Worm (Caenorhabditis elegans) whole organism, L4 larva: Measurements from ENCODE around the gene ZK112.4.
A peak's percentile ranks its signal among the peaks of the same experiment; 100 is the strongest.

Experiments used
- F37D6.2 ChIP-seq: sonication (generic microtip); optimal IDR thresholded peaks from 2 replicates; lab custom pipeline; 2016; ENCODE audit warnings: mild to moderate bottlenecking, missing genetic modification characterization, missing compliant biosample characterization
- F44E2.7 ChIP-seq: fragments of 200-800 bp; sonication (Bioruptor generic); IDR thresholded peaks from 2 replicates; pipeline ENCODE4 v2.1.2; 2022; ENCODE audit warnings: missing genetic modification characterization, missing compliant biosample characterization
- F49E8.2 ChIP-seq: sonication (generic microtip); optimal IDR thresholded peaks from 2 replicates; lab custom pipeline; 2016; ENCODE audit warnings: missing compliant biosample characterization, mild to moderate bottlenecking, missing genetic modification characterization, borderline replicate concordance
- R02D3.7 ChIP-seq: fragments of 150-350 bp; sonication (generic microtip); optimal IDR thresholded peaks from 3 replicates; lab custom pipeline; 2014; ENCODE audit warnings: missing biosample characterization, missing genetic modification characterization
- ZK337.2 ChIP-seq: fragments of 200-800 bp; sonication (Bioruptor generic); IDR thresholded peaks from 2 replicates; pipeline ENCODE4 v1.3.6; 2022; ENCODE audit warnings: missing genetic modification reagents, missing genetic modification characterization, missing compliant biosample characterization
- aha-1 ChIP-seq: fragments of 150-350 bp; peaks from one replicate; lab custom pipeline; 2014; ENCODE audit warnings: missing biosample characterization, missing genetic modification characterization
- aly-2 ChIP-seq: sonication (generic microtip); optimal IDR thresholded peaks from 2 replicates; lab custom pipeline; 2018; ENCODE audit warnings: missing biosample characterization, missing genetic modification characterization
- arid-1 ChIP-seq: fragments of 200-800 bp; sonication (Bioruptor generic); conservative IDR thresholded peaks from 2 replicates; pipeline ENCODE4 v1.3.6; 2022; ENCODE audit warnings: missing genetic modification reagents, missing genetic modification characterization, missing compliant biosample characterization
- attf-4 ChIP-seq: sonication (generic microtip); optimal IDR thresholded peaks from 3 replicates; lab custom pipeline; 2017; ENCODE audit warnings: missing biosample characterization, missing genetic modification characterization
- ceh-20 ChIP-seq: fragments of 200-800 bp; sonication (Bioruptor generic); IDR thresholded peaks from 2 replicates; pipeline ENCODE4 v1.3.6; 2022; ENCODE audit warnings: missing genetic modification reagents, missing genetic modification characterization, missing compliant biosample characterization
- ceh-44 ChIP-seq: fragments of 200-800 bp; sonication (Bioruptor generic); IDR thresholded peaks from 2 replicates; pipeline ENCODE4 v1.3.6; 2022; ENCODE audit warnings: missing genetic modification reagents, missing genetic modification characterization, missing compliant biosample characterization
- ces-1 ChIP-seq: fragments of 150-350 bp; sonication (generic microtip); optimal IDR thresholded peaks from 4 replicates; lab custom pipeline; 2014; ENCODE audit warnings: missing biosample characterization, missing genetic modification reagents, missing genetic modification characterization
- daf-12 ChIP-seq: fragments of 150-350 bp; optimal IDR thresholded peaks from 2 replicates; lab custom pipeline; 2014; ENCODE audit warnings: missing biosample characterization, missing genetic modification reagents, missing genetic modification characterization
- daf-19 ChIP-seq: fragments of 200-800 bp; sonication (Bioruptor generic); conservative IDR thresholded peaks from 2 replicates; pipeline ENCODE4 v1.3.6; 2022; ENCODE audit warnings: missing genetic modification characterization, missing compliant biosample characterization
- dmd-9 ChIP-seq: fragments of 200-800 bp; sonication (Bioruptor generic); IDR thresholded peaks from 2 replicates; pipeline ENCODE4 v1.3.6; 2022; ENCODE audit warnings: missing genetic modification reagents, missing genetic modification characterization, missing compliant biosample characterization
- egl-43 ChIP-seq: fragments of 200-800 bp; sonication (Bioruptor generic); IDR thresholded peaks from 2 replicates; pipeline ENCODE4 v1.3.6; 2022; ENCODE audit warnings: missing genetic modification reagents, missing genetic modification characterization, missing compliant biosample characterization
- fkh-10 ChIP-seq: fragments of 150-350 bp; optimal IDR thresholded peaks from 2 replicates; lab custom pipeline; 2014; ENCODE audit warnings: missing biosample characterization, missing genetic modification reagents, missing genetic modification characterization
- hif-1 ChIP-seq, 2 experiments: sonication (generic microtip); optimal IDR thresholded peaks; 2 replicates each; lab custom pipeline; 2016 to 2017; ENCODE audit warnings: missing compliant biosample characterization in 2 of 2, missing genetic modification characterization in 2 of 2, missing genetic modification reagents in 2 of 2, missing genotype in 2 of 2, mild to moderate bottlenecking in 1 of 2
- hlh-11 ChIP-seq: fragments of 200-800 bp; sonication (Bioruptor generic); optimal IDR thresholded peaks from 2 replicates; lab custom pipeline; 2018; ENCODE audit warnings: mild to moderate bottlenecking, missing genetic modification characterization, missing compliant biosample characterization
- hlh-30 ChIP-seq: sonication (generic microtip); optimal IDR thresholded peaks from 2 replicates; lab custom pipeline; 2017; ENCODE audit warnings: antibody characterized with exemption, mild to moderate bottlenecking, missing genetic modification characterization, missing compliant biosample characterization; ENCODE audit not compliant: insufficient read depth
- lim-7 ChIP-seq: fragments of 200-800 bp; sonication (Bioruptor generic); IDR thresholded peaks from 2 replicates; pipeline ENCODE4 v1.3.6; 2022; ENCODE audit warnings: missing genetic modification characterization, missing compliant biosample characterization
- lin-13 ChIP-seq: fragments of 150-350 bp; optimal IDR thresholded peaks from 2 replicates; lab custom pipeline; 2014; ENCODE audit warnings: missing biosample characterization, missing genetic modification reagents, missing genetic modification characterization
- lin-15B ChIP-seq: fragments of 150-350 bp; sonication (generic microtip); optimal IDR thresholded peaks from 3 replicates; lab custom pipeline; 2014; ENCODE audit warnings: missing biosample characterization, missing genetic modification characterization
- lin-29 ChIP-seq: fragments of 200-800 bp; sonication (Bioruptor generic); IDR thresholded peaks from 2 replicates; pipeline ENCODE4 v1.3.6; 2022; ENCODE audit warnings: missing genetic modification reagents, missing genetic modification characterization, missing compliant biosample characterization
- lin-39 ChIP-seq: fragments of 150-350 bp; optimal IDR thresholded peaks from 2 replicates; lab custom pipeline; 2014; ENCODE audit warnings: missing biosample characterization, missing genetic modification reagents, missing genetic modification characterization
- lir-3 ChIP-seq: sonication (generic microtip); optimal IDR thresholded peaks from 2 replicates; lab custom pipeline; 2016; ENCODE audit warnings: mild to moderate bottlenecking, missing genetic modification characterization, missing compliant biosample characterization
- madf-9 ChIP-seq: fragments of 200-800 bp; sonication (Bioruptor generic); conservative IDR thresholded peaks from 2 replicates; pipeline ENCODE4 v1.3.6; 2022; ENCODE audit warnings: missing genetic modification reagents, missing genetic modification characterization, missing compliant biosample characterization
- mxl-2 ChIP-seq: fragments of 200-800 bp; sonication (Bioruptor generic); conservative IDR thresholded peaks from 2 replicates; pipeline ENCODE4 v1.3.6; 2022; ENCODE audit warnings: missing genetic modification reagents, missing genetic modification characterization, missing compliant biosample characterization
- mxl-3 ChIP-seq: fragments of 200-800 bp; sonication (Bioruptor generic); optimal IDR thresholded peaks from 2 replicates; lab custom pipeline; 2018; ENCODE audit warnings: mild to moderate bottlenecking, missing genetic modification characterization, missing compliant biosample characterization
- nhr-11 ChIP-seq: fragments of 150-350 bp; optimal IDR thresholded peaks from 2 replicates; lab custom pipeline; 2014; ENCODE audit warnings: missing biosample characterization, missing genetic modification characterization
- nhr-111 ChIP-seq: fragments of 200-800 bp; sonication (Bioruptor generic); optimal IDR thresholded peaks from 2 replicates; lab custom pipeline; 2018; ENCODE audit warnings: mild to moderate bottlenecking, missing genetic modification characterization, missing compliant biosample characterization
- nhr-25 ChIP-seq: sonication (generic microtip); optimal IDR thresholded peaks from 2 replicates; lab custom pipeline; 2017; ENCODE audit warnings: missing genetic modification characterization, mild to moderate bottlenecking, missing compliant biosample characterization, antibody characterized with exemption, moderate library complexity, borderline replicate concordance; ENCODE audit not compliant: insufficient read depth
- nhr-28 ChIP-seq: fragments of 150-350 bp; optimal IDR thresholded peaks from 2 replicates; lab custom pipeline; 2014; ENCODE audit warnings: missing biosample characterization, missing genetic modification characterization
- nhr-41 ChIP-seq: fragments of 200-800 bp; sonication (Bioruptor generic); IDR thresholded peaks from 2 replicates; pipeline ENCODE4 v1.3.6; 2022; ENCODE audit warnings: missing genetic modification reagents, missing genetic modification characterization, missing compliant biosample characterization
- php-3 ChIP-seq: fragments of 200-800 bp; sonication (Bioruptor generic); IDR thresholded peaks from 2 replicates; pipeline ENCODE4 v1.3.6; 2022; ENCODE audit warnings: missing genetic modification reagents, missing genetic modification characterization, missing compliant biosample characterization
- pqm-1 ChIP-seq: sonication (generic microtip); optimal IDR thresholded peaks from 2 replicates; lab custom pipeline; 2017; ENCODE audit warnings: missing biosample characterization, missing genetic modification characterization
- rbr-2 ChIP-seq: sonication (generic microtip); optimal IDR thresholded peaks from 2 replicates; lab custom pipeline; 2016; ENCODE audit warnings: missing genotype, missing genetic modification characterization, missing compliant biosample characterization
- saeg-2 ChIP-seq: fragments of 200-800 bp; sonication (Bioruptor generic); IDR thresholded peaks from 2 replicates; pipeline ENCODE4 v1.3.6; 2022; ENCODE audit warnings: missing genetic modification reagents, missing genetic modification characterization, missing compliant biosample characterization
- sdz-12 ChIP-seq: fragments of 200-800 bp; sonication (Bioruptor generic); optimal IDR thresholded peaks from 2 replicates; lab custom pipeline; 2018; ENCODE audit warnings: mild to moderate bottlenecking, missing genetic modification characterization, missing compliant biosample characterization
- set-16 ChIP-seq: fragments of 200-800 bp; sonication (Bioruptor generic); IDR thresholded peaks from 2 replicates; pipeline ENCODE4 v1.3.6; 2022; ENCODE audit warnings: missing genetic modification reagents, missing genetic modification characterization, missing compliant biosample characterization
- snpc-4 ChIP-seq: fragments of 150-350 bp; optimal IDR thresholded peaks from 2 replicates; lab custom pipeline; 2014; ENCODE audit warnings: missing biosample characterization, missing genetic modification characterization
- spr-1 ChIP-seq: sonication (generic microtip); optimal IDR thresholded peaks from 2 replicates; lab custom pipeline; 2016; ENCODE audit warnings: mild to moderate bottlenecking, missing genetic modification characterization, missing compliant biosample characterization
- spr-3 ChIP-seq: fragments of 200-800 bp; sonication (Bioruptor generic); optimal IDR thresholded peaks from 2 replicates; lab custom pipeline; 2018; ENCODE audit warnings: mild to moderate bottlenecking, missing genetic modification characterization, missing compliant biosample characterization
- tag-97 ChIP-seq: fragments of 200-800 bp; sonication (Bioruptor generic); IDR thresholded peaks from 2 replicates; pipeline ENCODE4 v1.3.6; 2022; ENCODE audit warnings: missing genetic modification characterization, missing compliant biosample characterization
- tra-1 ChIP-seq: fragments of 200-800 bp; sonication (Bioruptor generic); IDR thresholded peaks from 2 replicates; pipeline ENCODE4 v1.3.6; 2022; ENCODE audit warnings: missing genetic modification reagents, missing genetic modification characterization, missing compliant biosample characterization
- unc-130 ChIP-seq: sonication (generic microtip); optimal IDR thresholded peaks from 2 replicates; lab custom pipeline; 2016; ENCODE audit warnings: missing genetic modification reagents, missing genetic modification characterization, missing compliant biosample characterization
- unc-39 ChIP-seq: sonication (generic microtip); optimal IDR thresholded peaks from 2 replicates; lab custom pipeline; 2017; ENCODE audit warnings: missing biosample characterization, missing genetic modification characterization
- vab-7 ChIP-seq: fragments of 200-800 bp; sonication (Bioruptor generic); IDR thresholded peaks from 2 replicates; pipeline ENCODE4 v1.3.6; 2022; ENCODE audit warnings: missing genetic modification reagents, missing genetic modification characterization, missing compliant biosample characterization
- zag-1 ChIP-seq: fragments of 150-350 bp; optimal IDR thresholded peaks from 2 replicates; lab custom pipeline; 2014; ENCODE audit warnings: missing biosample characterization, missing genetic modification characterization
- zfp-2 ChIP-seq: sonication (generic microtip); optimal IDR thresholded peaks from 2 replicates; lab custom pipeline; 2016; ENCODE audit warnings: mild to moderate bottlenecking, missing genetic modification characterization, missing compliant biosample characterization
- zfp-3 ChIP-seq: fragments of 200-800 bp; sonication (Bioruptor generic); conservative IDR thresholded peaks from 2 replicates; pipeline ENCODE4 v1.3.6; 2022; ENCODE audit warnings: missing genetic modification reagents, missing genetic modification characterization, missing compliant biosample characterization
- zip-11 ChIP-seq: fragments of 200-800 bp; sonication (Bioruptor generic); IDR thresholded peaks from 2 replicates; pipeline ENCODE4 v1.3.6; 2022; ENCODE audit warnings: missing genetic modification characterization, missing compliant biosample characterization
- ztf-7 ChIP-seq: fragments of 150-350 bp; optimal IDR thresholded peaks from 2 replicates; lab custom pipeline; 2014; ENCODE audit warnings: missing biosample characterization, missing genetic modification characterization

Gene ZK112.4

DNA sequence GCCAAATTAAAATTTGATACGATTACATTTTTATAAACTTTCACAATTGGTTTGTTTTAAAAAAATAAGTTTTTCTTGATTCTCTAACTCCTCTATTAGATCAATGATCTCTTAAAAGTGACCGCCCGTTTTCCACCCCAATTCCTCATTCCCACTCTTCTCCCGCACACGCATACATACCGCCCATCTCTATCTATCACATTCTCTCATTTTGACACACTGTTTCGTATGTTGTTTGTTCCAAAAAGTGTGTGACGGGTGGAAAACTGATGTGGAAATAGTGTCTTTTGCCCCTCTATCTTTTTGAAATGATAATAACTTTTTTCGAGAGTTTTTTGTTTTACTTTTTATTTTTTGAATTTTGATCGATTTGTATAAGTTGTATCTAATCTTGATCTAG is 11.5 kb downstream of the ZK112.4 start (continued):
- TF ChIP-seq pqm-1 (tag; lab: Kevin White, UChicago) (peak; percentile 98), spr-1 (tag; lab: Kevin White, UChicago) (no peak), lin-15B (no peak), egl-43 (no peak), nhr-111 (no peak), tra-1 (GFP tag; lab: Robert Waterston, UW) (no peak), hlh-30 (tag; lab: Kevin White, UChicago) (peak; percentile 87), mxl-3 (GFP tag; lab: Kevin White, UChicago) (peak; percentile 94), set-16 (GFP tag; lab: Robert Waterston, UW) (no peak), sdz-12 (GFP tag; lab: Kevin White, UChicago) (no peak), dmd-9 (GFP tag; lab: Robert Waterston, UW) (no peak), F37D6.2 (tag; lab: Kevin White, UChicago) (no peak), nhr-25 (tag; lab: Kevin White, UChicago) (peak; percentile 25), zfp-2 (no peak), hlh-11 (tag; lab: Kevin White, UChicago) (peak; percentile 91), zag-1 (tag; lab: Kevin White, UChicago) (no peak), ceh-44 (GFP tag; lab: Robert Waterston, UW) (no peak), nhr-41 (GFP tag; lab: Robert Waterston, UW) (no peak), daf-19 (GFP tag; lab: Robert Waterston, UW) (no peak), snpc-4 (tag; lab: Kevin White, UChicago) (no peak), php-3 (GFP tag; lab: Robert Waterston, UW) (no peak), mxl-2 (no peak), rbr-2 (peak; percentile 24), madf-9 (GFP tag; lab: Robert Waterston, UW) (no peak), aly-2 (tag; lab: Kevin White, UChicago) (no peak), vab-7 (GFP tag; lab: Robert Waterston, UW) (no peak), nhr-28 (tag; lab: Kevin White, UChicago) (peak; percentile 100), ztf-7 (peak; percentile 37), F44E2.7 (no peak), spr-3 (no peak), zfp-3 (GFP tag; lab: Robert Waterston, UW) (no peak), daf-12 (no peak), R02D3.7 (no peak), arid-1 (no peak), lim-7 (GFP tag; lab: Robert Waterston, UW) (no peak), lin-13 (GFP tag; lab: Kevin White, UChicago) (peak; percentile 94), ZK337.2 (GFP tag; lab: Robert Waterston, UW) (no peak), lir-3 (no peak), saeg-2 (no peak), hif-1 (tag; optimal IDR thresholded peaks at IDR 0.05; lab: Kevin White, UChicago) (peak in 1 of 2 experiments; percentile 35), lin-29 (GFP tag; lab: Robert Waterston, UW) (no peak), F49E8.2 (no peak), attf-4 (tag; lab: Kevin White, UChicago) (no peak), nhr-11 (tag; lab: Kevin White, UChicago) (peak; percentile 85), fkh-10 (GFP tag; lab: Kevin White, UChicago) (no peak), tag-97 (GFP tag; lab: Robert Waterston, UW) (no peak), unc-130 (GFP tag; lab: Kevin White, UChicago) (no peak), aha-1 (peak; percentile 46), ces-1 (GFP tag; lab: Kevin White, UChicago) (no peak), zip-11 (GFP tag; lab: Robert Waterston, UW) (no peak), ceh-20 (GFP tag; lab: Robert Waterston, UW) (peak; percentile 72), lin-39 (tag; lab: Kevin White, UChicago) (no peak), unc-39 (tag; lab: Kevin White, UChicago) (no peak)
